Fruit fly (Drosophila melanogaster) whole organism, embryonic: Measurements from ENCODE around the gene RSG7.

Experiments
- Adf1 ChIP-seq: fragments of 200-800 bp; sonication (Bioruptor generic); IDR thresholded peaks from 2 replicates; pipeline ENCODE4 v1.3.6; 2022; ENCODE audit warnings: missing biosample characterization, missing genetic modification characterization
- Atf3 ChIP-seq: fragments of 200-800 bp; sonication (Bioruptor generic); optimal IDR thresholded peaks from 3 replicates; lab custom pipeline; 2016; ENCODE audit warnings: missing biosample characterization, missing genetic modification characterization
- Blimp-1 ChIP-seq: fragments of 200-800 bp; sonication (Bioruptor generic); optimal IDR thresholded peaks from 3 replicates; lab custom pipeline; 2018; ENCODE audit warnings: missing biosample characterization, missing genetic modification characterization, mild to moderate bottlenecking, moderate library complexity, missing genetic modification reagents
- CG10267 ChIP-seq: fragments of 200-800 bp; sonication (Bioruptor generic); optimal IDR thresholded peaks from 2 replicates; lab custom pipeline; 2018; ENCODE audit warnings: missing biosample characterization, mild to moderate bottlenecking, missing genetic modification characterization, moderate library complexity
- CG10274 ChIP-seq: fragments of 200-800 bp; sonication (Bioruptor generic); optimal IDR thresholded peaks from 3 replicates; lab custom pipeline; 2017; ENCODE audit warnings: missing biosample characterization, mild to moderate bottlenecking, missing genetic modification characterization
- CG11247 ChIP-seq: fragments of 200-800 bp; sonication (Bioruptor generic); IDR thresholded peaks from 2 replicates; pipeline ENCODE4 v1.3.6; 2022; ENCODE audit warnings: missing biosample characterization, missing genetic modification characterization
- CG13123 ChIP-seq: fragments of 200-800 bp; sonication (Bioruptor generic); optimal IDR thresholded peaks from 2 replicates; lab custom pipeline; 2016; ENCODE audit warnings: missing biosample characterization, missing genetic modification characterization
- CG13424 ChIP-seq: fragments of 200-800 bp; sonication (Bioruptor generic); optimal IDR thresholded peaks from 2 replicates; lab custom pipeline; 2019; ENCODE audit warnings: missing biosample characterization, mild to moderate bottlenecking, missing genetic modification characterization, moderate library complexity
- CG14014 ChIP-seq: fragments of 200-800 bp; sonication (Bioruptor generic); IDR thresholded peaks from 2 replicates; pipeline ENCODE4 v1.3.6; 2022; ENCODE audit warnings: missing biosample characterization, missing genetic modification characterization
- CG1602 ChIP-seq: fragments of 200-800 bp; sonication (Bioruptor generic); optimal IDR thresholded peaks from 3 replicates; lab custom pipeline; 2016; ENCODE audit warnings: missing biosample characterization, missing genetic modification characterization
- CG1603 ChIP-seq: fragments of 200-800 bp; sonication (Bioruptor generic); optimal IDR thresholded peaks from 2 replicates; lab custom pipeline; 2019; ENCODE audit warnings: missing biosample characterization, mild to moderate bottlenecking, missing genetic modification characterization, moderate library complexity
- CG17359 ChIP-seq: fragments of 200-800 bp; sonication (Bioruptor generic); optimal IDR thresholded peaks from 3 replicates; lab custom pipeline; 2018; ENCODE audit warnings: missing biosample characterization, mild to moderate bottlenecking, missing genetic modification characterization, moderate library complexity
- CG2116 ChIP-seq: fragments of 200-800 bp; sonication (Bioruptor generic); optimal IDR thresholded peaks from 3 replicates; lab custom pipeline; 2018; ENCODE audit warnings: missing biosample characterization, mild to moderate bottlenecking, missing genetic modification characterization
- CG2712 ChIP-seq: fragments of 200-800 bp; optimal IDR thresholded peaks from 3 replicates; lab custom pipeline; 2019; ENCODE audit warnings: missing biosample characterization, mild to moderate bottlenecking, missing genetic modification characterization, moderate library complexity
- CG2889 ChIP-seq: fragments of 200-800 bp; sonication (Bioruptor generic); IDR thresholded peaks from 3 replicates; pipeline ENCODE4 v1.3.6; 2022; ENCODE audit warnings: missing biosample characterization, missing genetic modification characterization
- CG3065 ChIP-seq: fragments of 200-800 bp; sonication (Bioruptor generic); optimal IDR thresholded peaks from 2 replicates; lab custom pipeline; 2016; ENCODE audit warnings: missing biosample characterization, missing genetic modification characterization
- CG32772 ChIP-seq: fragments of 200-800 bp; sonication (Bioruptor generic); IDR thresholded peaks from 2 replicates; pipeline ENCODE4 v1.3.6; 2022; ENCODE audit warnings: missing biosample characterization, missing genetic modification characterization
- CG4360 ChIP-seq: fragments of 200-800 bp; sonication (Bioruptor generic); IDR thresholded peaks from 2 replicates; pipeline ENCODE4 v1.3.6; 2022; ENCODE audit warnings: missing biosample characterization, missing genetic modification characterization
- CG6791 ChIP-seq: fragments of 200-800 bp; sonication (Bioruptor generic); IDR thresholded peaks from 3 replicates; pipeline ENCODE4 v1.3.6; 2022; ENCODE audit warnings: missing biosample characterization, missing genetic modification characterization; ENCODE audit not compliant: partially characterized antibody
- CG7987 ChIP-seq: fragments of 200-800 bp; sonication (Bioruptor generic); optimal IDR thresholded peaks from 2 replicates; lab custom pipeline; 2018; ENCODE audit warnings: missing biosample characterization, mild to moderate bottlenecking, missing genetic modification characterization, moderate library complexity
- CG8089 ChIP-seq: fragments of 200-800 bp; sonication (Bioruptor generic); optimal IDR thresholded peaks from 3 replicates; lab custom pipeline; 2016; ENCODE audit warnings: missing biosample characterization, missing genetic modification characterization
- CG9437 ChIP-seq: fragments of 200-800 bp; sonication (Bioruptor generic); optimal IDR thresholded peaks from 2 replicates; lab custom pipeline; 2018; ENCODE audit warnings: missing biosample characterization, mild to moderate bottlenecking, missing genetic modification characterization
- CG9609 ChIP-seq: fragments of 200-800 bp; sonication (Bioruptor generic); optimal IDR thresholded peaks from 3 replicates; lab custom pipeline; 2016; ENCODE audit warnings: missing biosample characterization, missing genetic modification characterization
- Doc3 ChIP-seq: fragments of 200-800 bp; sonication (Bioruptor generic); IDR thresholded peaks from 3 replicates; pipeline ENCODE4 v1.3.6; 2022; ENCODE audit warnings: missing biosample characterization, missing genetic modification characterization; ENCODE audit not compliant: partially characterized antibody
- Ets65A ChIP-seq: fragments of 200-800 bp; sonication (Bioruptor generic); peaks from one replicate; lab custom pipeline; 2016; ENCODE audit warnings: missing biosample characterization, missing genetic modification characterization
- GATAe ChIP-seq: fragments of 200-800 bp; sonication (Bioruptor generic); conservative IDR thresholded peaks from 2 replicates; pipeline ENCODE4 v1.3.6; 2022; ENCODE audit warnings: missing biosample characterization, missing genetic modification characterization
- HmgD ChIP-seq: fragments of 200-800 bp; sonication (Bioruptor generic); optimal IDR thresholded peaks from 3 replicates; lab custom pipeline; 2016; ENCODE audit warnings: missing biosample characterization, missing genetic modification characterization
- Hr3 ChIP-seq: fragments of 200-800 bp; sonication (Bioruptor generic); optimal IDR thresholded peaks from 3 replicates; lab custom pipeline; 2016; ENCODE audit warnings: missing biosample characterization, missing genetic modification characterization
- Hr78 ChIP-seq, 2 experiments: fragments of 200-800 bp in 1 of 2; fragments of >200 bp in 1 of 2; sonication (Bioruptor generic) in 1 of 2; optimal IDR thresholded peaks; 2 replicates each; lab custom pipeline; 2017 to 2019; ENCODE audit warnings: missing biosample characterization in 2 of 2, missing genetic modification characterization in 2 of 2, mild to moderate bottlenecking in 1 of 2, moderate library complexity in 1 of 2
- Mes4 ChIP-seq: fragments of 200-800 bp; sonication (Bioruptor generic); optimal IDR thresholded peaks from 2 replicates; lab custom pipeline; 2016; ENCODE audit warnings: missing biosample characterization, missing genetic modification characterization
- Oaz ChIP-seq: fragments of 200-800 bp; sonication (Bioruptor generic); IDR thresholded peaks from 2 replicates; pipeline ENCODE4 v1.3.6; 2022; ENCODE audit warnings: missing biosample characterization, missing genetic modification characterization
- Sin3A ChIP-seq: fragments of >200 bp; optimal IDR thresholded peaks from 2 replicates; lab custom pipeline; 2018
- Sox100B ChIP-seq: fragments of 200-800 bp; sonication (Bioruptor generic); optimal IDR thresholded peaks from 3 replicates; lab custom pipeline; 2018; ENCODE audit warnings: missing biosample characterization, mild to moderate bottlenecking, missing genetic modification characterization
- Sox102F ChIP-seq: fragments of 200-800 bp; sonication (Bioruptor generic); optimal IDR thresholded peaks from 2 replicates; lab custom pipeline; 2018; ENCODE audit warnings: missing biosample characterization, mild to moderate bottlenecking, missing genetic modification characterization, moderate library complexity
- Tbp ChIP-seq: fragments of >200 bp; optimal IDR thresholded peaks from 2 replicates; lab custom pipeline; 2018; ENCODE audit warnings: missing biosample characterization, missing genetic modification characterization
- Xrp1 ChIP-seq: fragments of 200-800 bp; sonication (Bioruptor generic); IDR thresholded peaks from 2 replicates; pipeline ENCODE4 v1.3.6; 2022; ENCODE audit warnings: missing biosample characterization, missing genetic modification characterization
- esg ChIP-seq: fragments of 200-800 bp; sonication (Bioruptor generic); conservative IDR thresholded peaks from 2 replicates; pipeline ENCODE4 v1.3.6; 2022; ENCODE audit warnings: missing biosample characterization, missing genetic modification characterization
- eve ChIP-seq, 2 experiments: fragments of >200 bp; optimal IDR thresholded peaks; 2 replicates each; lab custom pipeline; 2017; ENCODE audit warnings: missing biosample characterization in 2 of 2, missing genetic modification characterization in 2 of 2
- lov ChIP-seq, 2 experiments: fragments of 200-800 bp in 1 of 2; fragments of >200 bp in 1 of 2; sonication (Bioruptor generic) in 1 of 2; IDR thresholded peaks in 1 of 2; optimal IDR thresholded peaks in 1 of 2; 2 replicates in 1 of 2; 3 replicates in 1 of 2; pipeline versions ENCODE4 v1.3.6 to Lab custom; 2017 to 2022; ENCODE audit warnings: missing biosample characterization in 1 of 2, missing genetic modification characterization in 1 of 2
- nerfin-2 ChIP-seq: fragments of 200-800 bp; sonication (Bioruptor generic); IDR thresholded peaks from 2 replicates; pipeline ENCODE4 v1.3.6; 2022; ENCODE audit warnings: missing biosample characterization, missing genetic modification characterization; ENCODE audit not compliant: partially characterized antibody
- pfk ChIP-seq: fragments of 200-800 bp; sonication (Bioruptor generic); optimal IDR thresholded peaks from 2 replicates; lab custom pipeline; 2018; ENCODE audit warnings: missing biosample characterization, mild to moderate bottlenecking, missing genetic modification characterization, moderate library complexity
- row ChIP-seq: fragments of 200-800 bp; sonication (Bioruptor generic); IDR thresholded peaks from 3 replicates; pipeline ENCODE4 v1.3.6; 2022; ENCODE audit warnings: missing biosample characterization, missing genetic modification characterization
- slbo ChIP-seq: fragments of 200-800 bp; sonication (Bioruptor generic); IDR thresholded peaks from 2 replicates; pipeline ENCODE4 v1.3.6; 2022; ENCODE audit warnings: missing biosample characterization, missing genetic modification characterization
- sna ChIP-seq: fragments of 200-800 bp; sonication (Bioruptor generic); IDR thresholded peaks from 2 replicates; pipeline ENCODE4 v1.3.6; 2022; ENCODE audit warnings: missing biosample characterization, missing genetic modification characterization; ENCODE audit not compliant: partially characterized antibody
- sr ChIP-seq: fragments of 200-800 bp; sonication (Bioruptor generic); IDR thresholded peaks from 3 replicates; pipeline ENCODE4 v1.3.6; 2022; ENCODE audit warnings: missing biosample characterization, missing genetic modification characterization
- tgo ChIP-seq: fragments of 200-800 bp; sonication (Bioruptor generic); IDR thresholded peaks from 3 replicates; pipeline ENCODE4 v1.3.6; 2022; ENCODE audit warnings: missing biosample characterization, missing genetic modification characterization
- ttk ChIP-seq: fragments of 200-800 bp; sonication (Bioruptor generic); IDR thresholded peaks from 2 replicates; pipeline ENCODE4 v2.1.2; 2022; ENCODE audit warnings: missing biosample characterization, missing genetic modification characterization
- zfh1 ChIP-seq: fragments of 200-800 bp; sonication (Bioruptor generic); IDR thresholded peaks from 3 replicates; pipeline ENCODE4 v1.3.6; 2022; ENCODE audit warnings: missing biosample characterization, missing genetic modification characterization

The RSG7 gene

dm6 chrX:16854746-16855145, 10.5 kb upstream of the RSG7 start (continued):
- no peak for TF ChIP-seq lov (optimal IDR thresholded peaks at IDR 0.05; lab: Kevin White, UChicago)
- no peak for TF ChIP-seq lov (GFP tag; IDR thresholded peaks at IDR 0.05; lab: Robert Waterston, UW)
- TF ChIP-seq CG3065 (GFP tag; lab: Kevin White, UChicago), result no peak
- 0 out of 2 replicates have a peak, but pooled peaks have one; percentile 23 for TF ChIP-seq CG14014 (GFP tag; lab: Robert Waterston, UW)
- peak; percentile 47; the same call in 1 of the 2 replicates for TF ChIP-seq ttk
- no peak for TF ChIP-seq CG1603 (tag; lab: Kevin White, UChicago)
- no peak for TF ChIP-seq CG8089 (GFP tag; lab: Kevin White, UChicago)
- peak; percentile 29 for TF ChIP-seq Hr3 (GFP tag; lab: Kevin White, UChicago)
- no peak for TF ChIP-seq CG2116
- no peak for TF ChIP-seq Tbp (GFP tag; lab: Kevin White, UChicago)
- peak; percentile 37 for TF ChIP-seq CG9437 (GFP tag; lab: Kevin White, UChicago)
- no peak for TF ChIP-seq nerfin-2 (GFP tag; lab: Robert Waterston, UW)
- TF ChIP-seq CG1602 (GFP tag; lab: Kevin White, UChicago), result peak; percentile 9
- peak; percentile 54 for TF ChIP-seq CG2712 (tag; lab: Kevin White, UChicago)
- TF ChIP-seq, all 482 proteins: peak for 160

dm6 chrX:16849517-16849916, 5.3 kb upstream of the RSG7 start:
- TF ChIP-seq Hr78 (GFP tag; optimal IDR thresholded peaks at IDR 0.05; lab: Kevin White, UChicago) (peak in 1 of 2 experiments; percentile 48), ttk (no peak), sr (GFP tag; lab: Robert Waterston, UW) (peak; percentile 72), CG11247 (no peak), Ets65A (GFP tag; lab: Kevin White, UChicago) (peak; percentile 9), Oaz (no peak), CG4360 (peak; percentile 84), Adf1 (peak; percentile 71)

dm6 chrX:16848978-16849377, 4.7 kb upstream of the RSG7 start:
- no peak for TF ChIP-seq Mes4 (GFP tag; lab: Kevin White, UChicago)
- TF ChIP-seq CG32772, result 0 out of 2 replicates have a peak, but pooled peaks have one; percentile 17
- TF ChIP-seq CG13123 (GFP tag; lab: Kevin White, UChicago), result no peak
- TF ChIP-seq Atf3 (GFP tag; lab: Kevin White, UChicago), result no peak
- no peak for TF ChIP-seq HmgD (GFP tag; lab: Kevin White, UChicago)
- no peak for TF ChIP-seq slbo (GFP tag; lab: Robert Waterston, UW)
- TF ChIP-seq esg (GFP tag; lab: Robert Waterston, UW), result 0 out of 2 replicates have a peak, but pooled peaks have one; percentile 13
- peak; percentile 7 for TF ChIP-seq Sox100B (GFP tag; lab: Kevin White, UChicago)
- TF ChIP-seq Hr3 (GFP tag; lab: Kevin White, UChicago), result no peak
- no peak for TF ChIP-seq eve (GFP tag; optimal IDR thresholded peaks at IDR 0.05; lab: Kevin White, UChicago)
- no peak for TF ChIP-seq pfk
- peak; percentile 27 for TF ChIP-seq CG17359 (tag; lab: Kevin White, UChicago)
- TF ChIP-seq CG2889, result no peak
- peak; percentile 8 for TF ChIP-seq CG10267
- TF ChIP-seq CG13424 (tag; lab: Kevin White, UChicago), result peak; percentile 12
- TF ChIP-seq Sox102F (GFP tag; lab: Kevin White, UChicago), result peak; percentile 24
- peak; percentile 34; the same call in 1 of the 2 replicates for TF ChIP-seq Xrp1 (GFP tag; lab: Robert Waterston, UW)
- peak; percentile 38 for TF ChIP-seq Blimp-1 (GFP tag; lab: Kevin White, UChicago)
- no peak for TF ChIP-seq CG9609 (GFP tag; lab: Kevin White, UChicago)
- TF ChIP-seq CG6791, result no peak
- no peak for TF ChIP-seq CG7987 (GFP tag; lab: Kevin White, UChicago)
- no peak for TF ChIP-seq Doc3 (GFP tag; lab: Robert Waterston, UW)
- no peak for TF ChIP-seq GATAe (GFP tag; lab: Robert Waterston, UW)
- peak; percentile 64 for TF ChIP-seq CG10274
- TF ChIP-seq row (GFP tag; lab: Robert Waterston, UW), result peak; percentile 45; the same call in 2 of the 3 replicates
- no peak for TF ChIP-seq CG11247
- TF ChIP-seq sna (GFP tag; lab: Robert Waterston, UW), result no peak
- 0 out of 3 replicates have a peak, but pooled peaks have one; percentile 20 for TF ChIP-seq tgo
- TF ChIP-seq zfh1 (GFP tag; lab: Robert Waterston, UW), result 0 out of 3 replicates have a peak, but pooled peaks have one; percentile 49
- no peak for TF ChIP-seq Sin3A
